Fruit fly (Drosophila melanogaster) S2 (cell line): Measurements from ENCODE around the gene CLIP-190.

ENCODE experiments used
- CG8478 ChIP-seq: fragments of >200 bp; optimal IDR thresholded peaks from 2 replicates; lab custom pipeline; 2018
- CTCF ChIP-seq, 2 experiments: fragments of >200 bp; optimal IDR thresholded peaks; 2 replicates each; lab custom pipeline; 2018

DNA sequence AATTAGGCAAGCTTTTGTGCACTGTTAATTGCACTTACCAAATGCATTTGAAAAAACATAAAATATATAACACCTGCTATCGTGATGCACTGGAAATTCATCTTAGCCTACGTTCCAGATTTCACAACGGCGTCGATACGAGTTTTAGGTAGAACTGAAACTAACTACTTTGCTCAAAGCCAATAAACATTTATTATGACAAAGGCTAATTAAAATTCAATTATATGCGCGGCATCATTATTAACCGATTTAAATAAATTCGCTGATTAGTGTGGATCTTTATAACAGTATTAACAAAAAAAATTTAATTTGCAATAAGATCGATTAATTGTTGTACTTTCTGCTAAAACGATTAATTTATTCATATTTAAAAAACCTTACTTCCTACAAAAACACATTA, 52.0 kb downstream of the CLIP-190 start, which contains the start of gene CG33928:
- TF ChIP-seq CG8478, result no peak
- no peak for TF ChIP-seq CTCF (optimal IDR thresholded peaks at IDR 0.05; lab: Kevin White, UChicago)
